Worm (Caenorhabditis elegans) whole organism, L3 larva: ENCODE results near the gene K05G3.1.

Experiments used
- aly-2 ChIP-seq: fragments of 150-350 bp; optimal IDR thresholded peaks from 2 replicates; lab custom pipeline; 2014; ENCODE audit warnings: missing biosample characterization, missing genetic modification characterization
- ama-1 ChIP-seq: fragments of 150-350 bp; optimal IDR thresholded peaks from 2 replicates; lab custom pipeline; 2018
- egl-5 ChIP-seq: fragments of 150-350 bp; optimal IDR thresholded peaks from 2 replicates; lab custom pipeline; 2017; ENCODE audit warnings: missing biosample characterization, missing genetic modification reagents, missing genetic modification characterization, inconsistent platforms
- fkh-10 ChIP-seq: sonication (generic microtip); optimal IDR thresholded peaks from 2 replicates; lab custom pipeline; 2017; ENCODE audit warnings: missing biosample characterization, missing genetic modification reagents, missing genetic modification characterization
- jun-1 ChIP-seq: fragments of 150-350 bp; optimal IDR thresholded peaks from 2 replicates; lab custom pipeline; 2014; ENCODE audit warnings: missing biosample characterization, missing genetic modification reagents, missing genetic modification characterization
- nfya-1 ChIP-seq: sonication (generic microtip); optimal IDR thresholded peaks from 2 replicates; lab custom pipeline; 2017; ENCODE audit warnings: missing genetic modification characterization, mild to moderate bottlenecking, missing compliant biosample characterization, antibody characterized with exemption, moderate library complexity; ENCODE audit not compliant: insufficient read depth
- nhr-11 ChIP-seq: fragments of 150-350 bp; optimal IDR thresholded peaks from 2 replicates; lab custom pipeline; 2014; ENCODE audit warnings: missing biosample characterization, missing genetic modification characterization
- nhr-237 ChIP-seq: fragments of 150-350 bp; optimal IDR thresholded peaks from 2 replicates; lab custom pipeline; 2014; ENCODE audit warnings: missing biosample characterization, missing genetic modification characterization
- skn-1 ChIP-seq: fragments of 150-350 bp; optimal IDR thresholded peaks from 2 replicates; lab custom pipeline; 2014; ENCODE audit warnings: missing biosample characterization, missing genetic modification characterization
- tbx-2 ChIP-seq: sonication (generic microtip); optimal IDR thresholded peaks from 2 replicates; lab custom pipeline; 2016; ENCODE audit warnings: mild to moderate bottlenecking, missing genetic modification characterization, missing compliant biosample characterization
- ztf-11 ChIP-seq: fragments of 150-350 bp; optimal IDR thresholded peaks from 2 replicates; lab custom pipeline; 2014; ENCODE audit warnings: missing biosample characterization, missing genetic modification characterization

ce11 chrX:16536230-16536940 lies 35.3 kb downstream of the K05G3.1 start, which contains the start of gene pat-9:
- no peak for TF ChIP-seq nhr-237
- TF ChIP-seq tbx-2 (tag; lab: Kevin White, UChicago) = no peak
- no peak for TF ChIP-seq ztf-11 (tag; lab: Kevin White, UChicago)
- TF ChIP-seq aly-2 (tag; lab: Kevin White, UChicago) = no peak
- TF ChIP-seq ama-1 (lab: Kevin White, UChicago) = no peak
- TF ChIP-seq fkh-10 (GFP tag; lab: Kevin White, UChicago) = no peak
- no peak for TF ChIP-seq egl-5 (tag; lab: Kevin White, UChicago)
- no peak for TF ChIP-seq jun-1 (tag; lab: Kevin White, UChicago)
- no peak for TF ChIP-seq skn-1
- TF ChIP-seq nhr-11 (tag; lab: Kevin White, UChicago) = no peak
- peak; percentile 3 for TF ChIP-seq nfya-1 (tag; lab: Kevin White, UChicago)
